Worm (Caenorhabditis elegans): ENCODE results near the gene nas-28.

DNA sequence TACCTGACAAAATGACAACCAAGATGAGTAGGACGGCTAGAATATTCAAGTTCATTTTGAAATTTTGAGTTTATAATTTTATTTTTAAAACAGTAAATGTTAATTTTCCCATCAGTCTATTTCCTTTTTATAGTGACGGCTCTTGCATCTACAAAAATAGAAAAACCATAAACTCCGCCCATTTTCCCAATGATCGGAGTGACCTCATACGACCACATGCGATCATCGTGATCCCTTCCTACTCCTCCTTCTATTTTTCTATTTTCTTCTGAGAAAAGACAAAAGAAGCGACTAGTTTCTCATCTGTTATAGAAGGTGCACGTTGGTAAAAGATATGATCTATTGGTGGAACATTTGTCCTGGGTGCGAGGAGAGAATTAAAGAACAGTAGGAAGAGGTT, 32.5 kb upstream of the nas-28 start, which contains the start of gene C23G10.11:
- TF ChIP-seq hmg-4 (GFP tag; optimal IDR thresholded peaks at IDR 0.05) (no peak), ceh-13 (GFP tag; optimal IDR thresholded peaks at IDR 0.05) (no peak)
